Fruit fly (Drosophila melanogaster) whole organism, embryonic: ENCODE measurements around the gene Spt20.

Experiments used
- Atf6 ChIP-seq: fragments of 200-800 bp; sonication (Bioruptor generic); IDR thresholded peaks from 2 replicates; pipeline ENCODE4 v1.3.6; 2022; ENCODE audit warnings: missing biosample characterization, missing genetic modification characterization
- Awh ChIP-seq: fragments of 200-800 bp; sonication (Bioruptor generic); IDR thresholded peaks from 2 replicates; pipeline ENCODE4, ENCODE4 v1.3.6; 2022; ENCODE audit warnings: missing biosample characterization, missing genetic modification characterization
- B-H1 ChIP-seq: fragments of 200-800 bp; sonication (Bioruptor generic); IDR thresholded peaks from 3 replicates; pipeline ENCODE4 v1.3.6; 2022; ENCODE audit warnings: missing biosample characterization, missing genetic modification characterization
- Blimp-1 ChIP-seq: fragments of 200-800 bp; sonication (Bioruptor generic); optimal IDR thresholded peaks from 3 replicates; lab custom pipeline; 2018; ENCODE audit warnings: missing biosample characterization, missing genetic modification characterization, mild to moderate bottlenecking, moderate library complexity, missing genetic modification reagents
- C15 ChIP-seq: fragments of 200-800 bp; sonication (Bioruptor generic); IDR thresholded peaks from 3 replicates; pipeline ENCODE4 v1.3.6; 2022; ENCODE audit warnings: missing biosample characterization, missing genetic modification characterization
- CG1024 ChIP-seq: fragments of 200-800 bp; sonication (Bioruptor generic); IDR thresholded peaks from 2 replicates; pipeline ENCODE4 v1.3.6; 2022; ENCODE audit warnings: missing biosample characterization, missing genetic modification characterization
- CG10431 ChIP-seq: fragments of 200-800 bp; sonication (Bioruptor generic); optimal IDR thresholded peaks from 3 replicates; lab custom pipeline; 2018; ENCODE audit warnings: missing biosample characterization, mild to moderate bottlenecking, missing genetic modification characterization
- CG10654 ChIP-seq: fragments of 200-800 bp; sonication (Bioruptor generic); optimal IDR thresholded peaks from 2 replicates; lab custom pipeline; 2016; ENCODE audit warnings: missing biosample characterization, missing genetic modification characterization
- CG11696 ChIP-seq: fragments of 200-800 bp; sonication (Bioruptor generic); IDR thresholded peaks from 2 replicates; pipeline ENCODE4 v1.3.6; 2022; ENCODE audit warnings: missing biosample characterization, missing genetic modification characterization
- CG12155 ChIP-seq: fragments of 200-800 bp; sonication (Bioruptor generic); optimal IDR thresholded peaks from 3 replicates; lab custom pipeline; 2016; ENCODE audit warnings: missing biosample characterization, missing genetic modification characterization
- CG12769 ChIP-seq: fragments of 200-800 bp; sonication (Bioruptor generic); optimal IDR thresholded peaks from 2 replicates; lab custom pipeline; 2019; ENCODE audit warnings: missing biosample characterization, mild to moderate bottlenecking, missing genetic modification characterization, moderate library complexity
- CG12942 ChIP-seq: fragments of 200-800 bp; sonication (Bioruptor generic); optimal IDR thresholded peaks from 3 replicates; lab custom pipeline; 2016; ENCODE audit warnings: missing biosample characterization, missing genetic modification characterization
- CG14014 ChIP-seq: fragments of 200-800 bp; sonication (Bioruptor generic); IDR thresholded peaks from 2 replicates; pipeline ENCODE4 v1.3.6; 2022; ENCODE audit warnings: missing biosample characterization, missing genetic modification characterization
- CG14667 ChIP-seq: fragments of 200-800 bp; sonication (Bioruptor generic); IDR thresholded peaks from 2 replicates; pipeline ENCODE4 v1.3.6; 2022; ENCODE audit warnings: missing biosample characterization, missing genetic modification characterization
- CG15011 ChIP-seq: fragments of 200-800 bp; sonication (Bioruptor generic); optimal IDR thresholded peaks from 3 replicates; lab custom pipeline; 2018; ENCODE audit warnings: missing biosample characterization, mild to moderate bottlenecking, missing genetic modification characterization
- CG15601 ChIP-seq: fragments of 200-800 bp; sonication (Bioruptor generic); optimal IDR thresholded peaks from 3 replicates; lab custom pipeline; 2019; ENCODE audit warnings: missing biosample characterization, mild to moderate bottlenecking, missing genetic modification characterization, moderate library complexity
- CG17328 ChIP-seq: fragments of 200-800 bp; sonication (Bioruptor generic); IDR thresholded peaks from 2 replicates; pipeline ENCODE4 v1.3.6; 2022; ENCODE audit warnings: missing biosample characterization, missing genetic modification characterization
- CG17385 ChIP-seq: fragments of 200-800 bp; sonication (Bioruptor generic); optimal IDR thresholded peaks from 3 replicates; lab custom pipeline; 2018; ENCODE audit warnings: missing biosample characterization, mild to moderate bottlenecking, missing genetic modification characterization
- CG17829 ChIP-seq: fragments of 200-800 bp; optimal IDR thresholded peaks from 2 replicates; lab custom pipeline; 2019; ENCODE audit warnings: missing biosample characterization, mild to moderate bottlenecking, missing genetic modification characterization, moderate library complexity
- CG17912 ChIP-seq: fragments of 200-800 bp; sonication (Bioruptor generic); optimal IDR thresholded peaks from 2 replicates; lab custom pipeline; 2018; ENCODE audit warnings: missing biosample characterization, mild to moderate bottlenecking, missing genetic modification characterization
- CG2116 ChIP-seq: fragments of 200-800 bp; sonication (Bioruptor generic); optimal IDR thresholded peaks from 3 replicates; lab custom pipeline; 2018; ENCODE audit warnings: missing biosample characterization, mild to moderate bottlenecking, missing genetic modification characterization
- CG2712 ChIP-seq: fragments of 200-800 bp; optimal IDR thresholded peaks from 3 replicates; lab custom pipeline; 2019; ENCODE audit warnings: missing biosample characterization, mild to moderate bottlenecking, missing genetic modification characterization, moderate library complexity
- CG32532 ChIP-seq: fragments of 200-800 bp; sonication (Bioruptor generic); IDR thresholded peaks from 2 replicates; pipeline ENCODE4 v1.3.6; 2022; ENCODE audit warnings: missing biosample characterization, missing genetic modification characterization
- CG34376 ChIP-seq: fragments of 200-800 bp; sonication (Bioruptor generic); optimal IDR thresholded peaks from 2 replicates; lab custom pipeline; 2018; ENCODE audit warnings: missing biosample characterization, mild to moderate bottlenecking, missing genetic modification characterization
- CG42726 ChIP-seq: fragments of 200-800 bp; sonication (Bioruptor generic); IDR thresholded peaks from 2 replicates; pipeline ENCODE4 v1.3.6; 2022; ENCODE audit warnings: missing biosample characterization, missing genetic modification characterization; ENCODE audit not compliant: partially characterized antibody
- CG4360 ChIP-seq: fragments of 200-800 bp; sonication (Bioruptor generic); IDR thresholded peaks from 2 replicates; pipeline ENCODE4 v1.3.6; 2022; ENCODE audit warnings: missing biosample characterization, missing genetic modification characterization
- CG4617 ChIP-seq: fragments of 200-800 bp; sonication (Bioruptor generic); optimal IDR thresholded peaks from 3 replicates; lab custom pipeline; 2016; ENCODE audit warnings: missing biosample characterization, missing genetic modification characterization, borderline replicate concordance
- CG7357 ChIP-seq: fragments of 200-800 bp; sonication (Bioruptor generic); IDR thresholded peaks from 3 replicates; pipeline ENCODE4 v1.3.6; 2022; ENCODE audit warnings: missing biosample characterization, missing genetic modification characterization
- CG7745 ChIP-seq: fragments of 200-800 bp; sonication (Bioruptor generic); optimal IDR thresholded peaks from 2 replicates; lab custom pipeline; 2018; ENCODE audit warnings: missing biosample characterization, mild to moderate bottlenecking, missing genetic modification characterization, moderate library complexity
- Camta ChIP-seq: fragments of 200-800 bp; sonication (Bioruptor generic); optimal IDR thresholded peaks from 2 replicates; lab custom pipeline; 2016; ENCODE audit warnings: missing biosample characterization, missing genetic modification characterization
- Dbx ChIP-seq: fragments of 200-800 bp; sonication (Bioruptor generic); IDR thresholded peaks from 3 replicates; pipeline ENCODE4 v1.3.6; 2022; ENCODE audit warnings: missing biosample characterization, missing genetic modification characterization
- Dip3 ChIP-seq: fragments of 200-800 bp; sonication (Bioruptor generic); optimal IDR thresholded peaks from 3 replicates; lab custom pipeline; 2016; ENCODE audit warnings: missing biosample characterization, missing genetic modification characterization
- Dref ChIP-seq: fragments of 200-800 bp; sonication (Bioruptor generic); IDR thresholded peaks from 2 replicates; pipeline ENCODE4 v1.3.6; 2022; ENCODE audit warnings: missing biosample characterization, missing genetic modification characterization
- Med ChIP-seq: fragments of 200-800 bp; sonication (Bioruptor generic); peaks from one replicate; lab custom pipeline; 2016; ENCODE audit warnings: missing biosample characterization, missing genetic modification characterization, mild to moderate bottlenecking, inconsistent platforms, moderate library complexity
- Xbp1 ChIP-seq: fragments of 200-800 bp; sonication (Bioruptor generic); optimal IDR thresholded peaks from 3 replicates; lab custom pipeline; 2016; ENCODE audit warnings: missing biosample characterization, mild to moderate bottlenecking, missing genetic modification characterization
- al ChIP-seq: fragments of 200-800 bp; sonication (Bioruptor generic); IDR thresholded peaks from 2 replicates; pipeline ENCODE4 v1.3.6; 2022; ENCODE audit warnings: missing biosample characterization, missing genetic modification characterization
- chif ChIP-seq, 2 experiments: fragments of 200-800 bp; sonication (Bioruptor generic); optimal IDR thresholded peaks; 3 replicates each; lab custom pipeline; 2016; ENCODE audit warnings: missing biosample characterization in 2 of 2, missing genetic modification characterization in 2 of 2
- dmrt11E ChIP-seq: fragments of 200-800 bp; sonication (Bioruptor generic); optimal IDR thresholded peaks from 3 replicates; lab custom pipeline; 2018; ENCODE audit warnings: missing biosample characterization, mild to moderate bottlenecking, missing genetic modification characterization, moderate library complexity
- her ChIP-seq: fragments of 200-800 bp; sonication (Bioruptor generic); optimal IDR thresholded peaks from 2 replicates; lab custom pipeline; 2016; ENCODE audit warnings: missing biosample characterization, missing genetic modification characterization
- kah ChIP-seq: fragments of 200-800 bp; sonication (Bioruptor generic); optimal IDR thresholded peaks from 2 replicates; lab custom pipeline; 2018; ENCODE audit warnings: missing biosample characterization, mild to moderate bottlenecking, missing genetic modification characterization
- lbe ChIP-seq: fragments of 200-800 bp; sonication (Bioruptor generic); optimal IDR thresholded peaks from 2 replicates; lab custom pipeline; 2016; ENCODE audit warnings: missing biosample characterization, mild to moderate bottlenecking, missing genetic modification characterization
- nom ChIP-seq: fragments of 200-800 bp; sonication (Bioruptor generic); optimal IDR thresholded peaks from 2 replicates; lab custom pipeline; 2017; ENCODE audit warnings: missing biosample characterization, missing genetic modification characterization, mild to moderate bottlenecking, moderate library complexity, missing genetic modification reagents
- odd ChIP-seq: fragments of 200-800 bp; sonication (Bioruptor generic); optimal IDR thresholded peaks from 2 replicates; lab custom pipeline; 2017; ENCODE audit warnings: missing biosample characterization, mild to moderate bottlenecking, missing genetic modification characterization
- org-1 ChIP-seq: fragments of 200-800 bp; sonication (Bioruptor generic); optimal IDR thresholded peaks from 2 replicates; lab custom pipeline; 2017; ENCODE audit warnings: missing biosample characterization, missing genetic modification characterization
- pfk ChIP-seq: fragments of 200-800 bp; sonication (Bioruptor generic); optimal IDR thresholded peaks from 2 replicates; lab custom pipeline; 2018; ENCODE audit warnings: missing biosample characterization, mild to moderate bottlenecking, missing genetic modification characterization, moderate library complexity
- run ChIP-seq: fragments of 200-800 bp; sonication (Bioruptor generic); optimal IDR thresholded peaks from 3 replicates; lab custom pipeline; 2018; ENCODE audit warnings: missing biosample characterization, mild to moderate bottlenecking, missing genetic modification characterization
- sug ChIP-seq: fragments of 200-800 bp; optimal IDR thresholded peaks from 2 replicates; lab custom pipeline; 2019; ENCODE audit warnings: missing biosample characterization, mild to moderate bottlenecking, missing genetic modification characterization, moderate library complexity
- wdn ChIP-seq: fragments of 200-800 bp; sonication (Bioruptor generic); IDR thresholded peaks from 2 replicates; pipeline ENCODE4 v1.3.6; 2022; ENCODE audit warnings: missing biosample characterization, missing genetic modification characterization
- wek ChIP-seq: fragments of 200-800 bp; sonication (Bioruptor generic); optimal IDR thresholded peaks from 3 replicates; lab custom pipeline; 2018; ENCODE audit warnings: missing biosample characterization, mild to moderate bottlenecking, missing genetic modification characterization, moderate library complexity
- zen2 ChIP-seq: fragments of 200-800 bp; sonication (Bioruptor generic); IDR thresholded peaks from 3 replicates; pipeline ENCODE4 v1.3.6; 2022; ENCODE audit warnings: missing biosample characterization, missing genetic modification characterization; ENCODE audit not compliant: partially characterized antibody

Gene Spt20

DNA sequence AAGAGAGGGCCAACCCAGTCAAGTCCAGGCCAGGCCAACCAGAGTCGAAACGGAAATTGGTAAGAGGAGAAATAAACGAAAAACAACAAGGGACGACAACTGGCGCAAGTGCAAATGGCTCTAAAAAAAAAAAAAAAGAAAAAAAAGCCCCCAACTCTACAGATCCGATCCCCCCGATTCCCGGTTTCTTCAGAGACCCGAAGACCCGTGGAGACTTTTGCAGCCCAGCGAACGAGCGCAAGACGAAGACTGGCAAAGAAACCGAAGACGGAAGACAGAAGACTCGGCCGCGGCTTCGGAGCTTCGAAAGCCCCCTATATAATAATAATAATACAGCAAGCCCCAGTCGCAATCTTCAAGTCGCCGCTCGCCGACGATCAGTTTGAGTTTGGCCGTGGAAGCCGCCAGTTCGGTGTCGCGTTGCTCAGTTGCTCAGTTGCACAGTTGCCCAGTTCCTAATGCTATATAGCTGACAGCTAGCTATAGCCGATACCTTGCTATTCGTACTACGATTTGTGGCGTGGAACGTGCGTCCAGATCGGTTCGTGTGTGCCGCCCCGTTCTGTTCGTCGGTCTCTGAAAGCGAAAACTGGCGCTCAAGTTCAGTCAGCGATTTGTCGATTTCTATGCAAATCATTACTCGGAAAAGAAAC is 8.0 kb upstream of the Spt20 start (continued):
- peak; percentile 30 for TF ChIP-seq lbe (GFP tag; lab: Kevin White, UChicago)
- TF ChIP-seq CG17912, result no peak
- no peak for TF ChIP-seq CG12155 (GFP tag; lab: Kevin White, UChicago)
- TF ChIP-seq CG4360, result no peak
- TF ChIP-seq Dref (GFP tag; lab: Robert Waterston, UW), result no peak
- TF ChIP-seq Dbx (GFP tag; lab: Robert Waterston, UW), result no peak
- TF ChIP-seq CG2712 (tag; lab: Kevin White, UChicago), result no peak
- no peak for TF ChIP-seq CG17385
- TF ChIP-seq C15 (GFP tag; lab: Robert Waterston, UW), result no peak
- no peak for TF ChIP-seq Atf6
- no peak for TF ChIP-seq dmrt11E
- TF ChIP-seq pfk (GFP tag; lab: Kevin White, UChicago), result no peak
- TF ChIP-seq Camta (GFP tag; lab: Kevin White, UChicago), result no peak
- no peak for TF ChIP-seq Xbp1 (GFP tag; lab: Kevin White, UChicago)
- no peak for TF ChIP-seq wdn
- peak; percentile 31 for TF ChIP-seq CG34376 (GFP tag; lab: Kevin White, UChicago)
- TF ChIP-seq org-1 (GFP tag; lab: Kevin White, UChicago), result no peak
- TF ChIP-seq CG10654 (GFP tag; lab: Kevin White, UChicago), result no peak
- no peak for TF ChIP-seq CG32532 (GFP tag; lab: Robert Waterston, UW)
- TF ChIP-seq CG17829 (tag; lab: Kevin White, UChicago), result no peak
- TF ChIP-seq CG42726 (GFP tag; lab: Robert Waterston, UW), result peak; percentile 46; the same call in 1 of the 2 replicates
- TF ChIP-seq CG4617 (GFP tag; lab: Kevin White, UChicago), result no peak
- peak; percentile 20; the same call in 1 of the 2 replicates for TF ChIP-seq CG17328
- TF ChIP-seq CG2116, result no peak
- no peak for TF ChIP-seq al (GFP tag; lab: Robert Waterston, UW)
- no peak for TF ChIP-seq CG7745
- no peak for TF ChIP-seq kah (GFP tag; lab: Kevin White, UChicago)
- TF ChIP-seq Blimp-1 (GFP tag; lab: Kevin White, UChicago), result peak; percentile 62
- peak; percentile 84 for TF ChIP-seq CG12769
- no peak for TF ChIP-seq B-H1 (GFP tag; lab: Robert Waterston, UW)
- TF ChIP-seq CG1024 (GFP tag; lab: Robert Waterston, UW), result peak; percentile 10; the same call in 1 of the 2 replicates
- no peak for TF ChIP-seq CG14667
- TF ChIP-seq nom (GFP tag; lab: Kevin White, UChicago), result peak; percentile 93
- TF ChIP-seq CG10431, result no peak
- TF ChIP-seq CG7357 (GFP tag; lab: Robert Waterston, UW), result no peak
- 0 out of 3 replicates have a peak, but pooled peaks have one; percentile 43 for TF ChIP-seq zen2
- TF ChIP-seq run (tag; lab: Kevin White, UChicago), result no peak
- peak; percentile 74 for TF ChIP-seq Med (GFP tag; lab: Kevin White, UChicago)
- TF ChIP-seq odd (GFP tag; lab: Kevin White, UChicago), result no peak
- TF ChIP-seq wek (GFP tag; lab: Kevin White, UChicago), result no peak
- TF ChIP-seq CG14014, result no peak
- no peak for TF ChIP-seq chif (GFP tag; optimal IDR thresholded peaks at IDR 0.05; lab: Kevin White, UChicago)
- TF ChIP-seq sug (tag; lab: Kevin White, UChicago), result peak; percentile 17
- TF ChIP-seq CG12942 (GFP tag; lab: Kevin White, UChicago), result no peak
- TF ChIP-seq Awh (GFP tag; lab: Robert Waterston, UW), result no peak
- no peak for TF ChIP-seq CG15011 (GFP tag; lab: Kevin White, UChicago)
- TF ChIP-seq CG11696, result 0 out of 2 replicates have a peak, but pooled peaks have one; percentile 14
- no peak for TF ChIP-seq CG15601
- TF ChIP-seq Dip3 (GFP tag; lab: Kevin White, UChicago), result no peak
- no peak for TF ChIP-seq her
